Worm (Caenorhabditis elegans): ENCODE data around the gene F13H10.6.

Gene F13H10.6

DNA sequence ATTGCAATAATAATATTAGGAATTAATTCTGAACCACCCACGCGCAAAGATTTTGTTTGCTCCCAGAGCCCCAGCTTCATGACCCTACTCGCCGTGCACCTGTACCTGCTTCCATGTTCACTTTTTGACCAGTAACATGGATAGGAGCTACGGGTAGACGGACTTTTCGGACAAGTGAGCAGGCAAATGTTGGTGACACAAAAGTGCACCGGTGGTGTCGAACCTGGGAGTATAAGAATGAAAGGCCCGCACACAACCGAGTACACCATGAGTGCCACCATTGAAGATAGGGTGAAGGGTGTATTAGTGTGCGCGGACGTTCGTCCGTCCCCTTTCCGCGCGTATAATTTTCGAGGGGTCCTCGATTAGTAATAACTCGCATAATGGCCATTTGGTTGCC, 16.8 kb downstream of the F13H10.6 start (continued):
- TF ChIP-seq unc-39 (tag; optimal IDR thresholded peaks at IDR 0.05) (no peak), Y105C5A.15 (GFP tag; IDR thresholded peaks at IDR 0.05) (peak; percentile 77; the same call in 1 of the 2 replicates), dmd-9 (GFP tag; IDR thresholded peaks at IDR 0.05) (no peak), R02D3.7 (tag; optimal IDR thresholded peaks at IDR 0.05) (no peak), daf-19 (GFP tag; conservative IDR thresholded peaks at IDR 0.05) (peak; percentile 85), lin-29 (GFP tag; IDR thresholded peaks at IDR 0.05) (0 out of 2 replicates have a peak, but pooled peaks have one; percentile 32), lin-13 (GFP tag; optimal IDR thresholded peaks at IDR 0.05) (no peak), lir-3 (tag; optimal IDR thresholded peaks at IDR 0.05) (peak; percentile 17), lin-39 (tag; optimal IDR thresholded peaks at IDR 0.05) (no peak), nhr-76 (tag; optimal IDR thresholded peaks at IDR 0.05) (no peak), nhr-42 (GFP tag; IDR thresholded peaks at IDR 0.05) (peak; percentile 50; the same call in 1 of the 2 replicates), D1046.2 (GFP tag; IDR thresholded peaks at IDR 0.05) (peak; percentile 84), php-3 (GFP tag; IDR thresholded peaks at IDR 0.05) (peak; percentile 79), ceh-44 (GFP tag; IDR thresholded peaks at IDR 0.05) (peak; percentile 91), duxl-1 (tag; optimal IDR thresholded peaks at IDR 0.05; ENCODE audit: poor library complexity) (peak; percentile 18), saeg-2 (GFP tag; IDR thresholded peaks at IDR 0.05) (no peak), gei-8 (GFP tag; optimal IDR thresholded peaks at IDR 0.05) (peak; percentile 66), madf-9 (GFP tag; conservative IDR thresholded peaks at IDR 0.05) (peak; percentile 74), mdl-1 (tag; optimal IDR thresholded peaks at IDR 0.05) (no peak), nhr-10 (tag; optimal IDR thresholded peaks at IDR 0.05) (no peak), zag-1 (tag; optimal IDR thresholded peaks at IDR 0.05) (no peak), daf-8 (GFP tag; IDR thresholded peaks at IDR 0.05) (no peak), dmd-6 (GFP tag; IDR thresholded peaks at IDR 0.05) (0 out of 2 replicates have a peak, but pooled peaks have one; percentile 20), sdz-12 (GFP tag; optimal IDR thresholded peaks at IDR 0.05) (no peak), ZK337.2 (GFP tag; IDR thresholded peaks at IDR 0.05) (peak; percentile 65; the same call in 1 of the 2 replicates), jun-1 (tag; optimal IDR thresholded peaks at IDR 0.05) (no peak), spr-1 (tag; optimal IDR thresholded peaks at IDR 0.05) (peak; percentile 77), F49E8.2 (tag; optimal IDR thresholded peaks at IDR 0.05; ENCODE audit: borderline replicate concordance) (peak; percentile 91), vab-7 (GFP tag; IDR thresholded peaks at IDR 0.05) (peak; percentile 87), Y5F2A.4 (GFP tag; optimal IDR thresholded peaks at IDR 0.05) (peak; percentile 89), snpc-1.2 (GFP tag; IDR thresholded peaks at IDR 0.05) (peak; percentile 92), daf-16 (GFP tag; optimal IDR thresholded peaks at IDR 0.05) (peak; percentile 31 to 64), daf-16 (tag; optimal IDR thresholded peaks at IDR 0.05) (peak; percentile 17), ceh-32 (tag; optimal IDR thresholded peaks at IDR 0.05; ENCODE audit: poor library complexity) (no peak), nhr-111 (GFP tag; optimal IDR thresholded peaks at IDR 0.05) (peak; percentile 75), zfp-3 (GFP tag; conservative IDR thresholded peaks at IDR 0.05) (peak; percentile 67), hlh-11 (tag; optimal IDR thresholded peaks at IDR 0.05) (no peak), ces-1 (GFP tag; optimal IDR thresholded peaks at IDR 0.05) (no peak)

DNA sequence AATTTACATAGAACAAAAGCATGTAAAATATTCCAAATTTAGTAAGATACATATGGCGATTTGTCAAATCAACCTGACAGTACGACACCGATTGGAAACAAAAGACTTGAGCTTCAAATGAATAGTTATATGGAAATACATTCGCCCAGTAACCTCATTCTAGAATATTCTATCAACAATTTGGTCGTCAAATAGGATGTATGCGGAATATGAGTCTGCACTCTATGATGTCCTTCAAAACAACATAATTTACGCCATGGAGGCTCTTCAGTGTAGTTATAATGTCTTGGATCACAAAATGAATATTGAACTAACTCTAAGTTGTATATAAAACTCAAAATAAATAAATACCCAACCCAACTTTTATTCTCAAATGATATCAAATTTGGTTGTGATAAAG, 17.6 kb downstream of the F13H10.6 start:
- TF ChIP-seq nhr-28 (tag; optimal IDR thresholded peaks at IDR 0.05), result peak; percentile 18
- TF ChIP-seq ceh-44 (GFP tag; IDR thresholded peaks at IDR 0.05), result no peak
- peak; percentile 23 for TF ChIP-seq dpl-1 (GFP tag; optimal IDR thresholded peaks at IDR 0.05)
- TF ChIP-seq jun-1 (tag; optimal IDR thresholded peaks at IDR 0.05), result no peak
- TF ChIP-seq fkh-10 (GFP tag; optimal IDR thresholded peaks at IDR 0.05), result peak; percentile 32
- TF ChIP-seq nhr-111 (GFP tag; optimal IDR thresholded peaks at IDR 0.05), result peak; percentile 19
- peak; percentile 52; the same call in 1 of the 2 replicates for TF ChIP-seq lim-7 (GFP tag; IDR thresholded peaks at IDR 0.05)
- no peak for TF ChIP-seq pha-4 (GFP tag; IDR thresholded peaks at IDR 0.05)
- peak; percentile 10 for TF ChIP-seq pha-4 (tag; optimal IDR thresholded peaks at IDR 0.05)
- TF ChIP-seq lsy-2 (tag; optimal IDR thresholded peaks at IDR 0.05), result peak in 1 of 2 experiments; percentile 45
- peak; percentile 14; the same call in 1 of the 2 replicates for TF ChIP-seq hmg-1.1 (GFP tag; IDR thresholded peaks at IDR 0.05)
- TF ChIP-seq ztf-7 (tag; optimal IDR thresholded peaks at IDR 0.05), result no peak
- TF ChIP-seq daf-16 (GFP tag; optimal IDR thresholded peaks at IDR 0.05), result no peak
- peak; percentile 20 for TF ChIP-seq daf-16 (tag; optimal IDR thresholded peaks at IDR 0.05)
- TF ChIP-seq hlh-11 (tag; optimal IDR thresholded peaks at IDR 0.05), result peak; percentile 19
- TF ChIP-seq nhr-42 (GFP tag; IDR thresholded peaks at IDR 0.05), result peak; percentile 8; the same call in 1 of the 2 replicates
- TF ChIP-seq mes-2 (tag; optimal IDR thresholded peaks at IDR 0.05; ENCODE audit: poor library complexity, severe bottlenecking), result peak; percentile 15
- peak; percentile 34 for TF ChIP-seq nhr-11 (tag; optimal IDR thresholded peaks at IDR 0.05)
- peak; percentile 7; the same call in 1 of the 2 replicates for TF ChIP-seq ceh-20 (GFP tag; IDR thresholded peaks at IDR 0.05)
- peak; percentile 12; the same call in 1 of the 2 replicates for TF ChIP-seq T26A8.4 (GFP tag; IDR thresholded peaks at IDR 0.05)
